Fruit fly (Drosophila melanogaster) whole organism, embryonic: ENCODE data around the gene CG9577.

Experiments
- CG11398 ChIP-seq: fragments of 200-800 bp; sonication (Bioruptor generic); optimal IDR thresholded peaks from 2 replicates; lab custom pipeline; 2016; ENCODE audit warnings: missing biosample characterization, missing genetic modification characterization
- CG11504 ChIP-seq: fragments of 200-800 bp; sonication (Bioruptor generic); optimal IDR thresholded peaks from 3 replicates; lab custom pipeline; 2019; ENCODE audit warnings: missing biosample characterization, mild to moderate bottlenecking, missing genetic modification characterization, moderate library complexity
- schlank ChIP-seq: fragments of 200-800 bp; sonication (Bioruptor generic); optimal IDR thresholded peaks from 2 replicates; lab custom pipeline; 2018; ENCODE audit warnings: missing biosample characterization, mild to moderate bottlenecking, missing genetic modification characterization
- z ChIP-seq: fragments of 200-800 bp; sonication (Bioruptor generic); IDR thresholded peaks from 3 replicates; pipeline ENCODE4 v1.3.6; 2022; ENCODE audit warnings: missing biosample characterization, missing genetic modification characterization

dm6 chrX:20140710-20141109 is 25.8 kb upstream of the CG9577 start, which contains the start of gene CG34332:
- TF ChIP-seq CG11398 (GFP tag; lab: Kevin White, UChicago) (no peak), CG11504 (tag; lab: Kevin White, UChicago) (no peak), z (no peak), schlank (no peak)
